Worm (Caenorhabditis elegans) whole organism, L4 larva: ENCODE data around the gene let-716.

Experiments used
- nhr-76 ChIP-seq: fragments of 150-350 bp; optimal IDR thresholded peaks from 2 replicates; lab custom pipeline; 2014; ENCODE audit warnings: missing biosample characterization, missing genetic modification characterization
- skn-1 ChIP-seq: fragments of 150-350 bp; optimal IDR thresholded peaks from 2 replicates; lab custom pipeline; 2014; ENCODE audit warnings: missing biosample characterization, missing genetic modification characterization
- unc-130 ChIP-seq: sonication (generic microtip); optimal IDR thresholded peaks from 2 replicates; lab custom pipeline; 2016; ENCODE audit warnings: missing genetic modification reagents, missing genetic modification characterization, missing compliant biosample characterization
- unc-39 ChIP-seq: sonication (generic microtip); optimal IDR thresholded peaks from 2 replicates; lab custom pipeline; 2017; ENCODE audit warnings: missing biosample characterization, missing genetic modification characterization
- zag-1 ChIP-seq: fragments of 150-350 bp; optimal IDR thresholded peaks from 2 replicates; lab custom pipeline; 2014; ENCODE audit warnings: missing biosample characterization, missing genetic modification characterization

ce11 chrIII:6431766-6432228, 48.4 kb downstream of the let-716 start, which contains the start of the genes mrps-17 and txdc-9:
- TF ChIP-seq skn-1 (tag; lab: Kevin White, UChicago) (no peak), zag-1 (tag; lab: Kevin White, UChicago) (no peak), unc-39 (tag; lab: Kevin White, UChicago) (no peak), nhr-76 (tag; lab: Kevin White, UChicago) (no peak), unc-130 (GFP tag; lab: Kevin White, UChicago) (no peak)
